Fruit fly (Drosophila melanogaster): Measurements from ENCODE around the gene hth.
A peak's percentile ranks its signal among the peaks of the same experiment; 100 is the strongest.

hth gene

dm6 chr3R:10680825-10681681 is 41.7 kb upstream of the hth start, which contains the start of gene Phyhd1 (continued):
- TF ChIP-seq ems (GFP tag; optimal IDR thresholded peaks at IDR 0.05) (peak; percentile 95), CG12744 (GFP tag; optimal IDR thresholded peaks at IDR 0.05) (peak; percentile 93), HLH3B (GFP tag; IDR thresholded peaks at IDR 0.05) (peak; percentile 97), unpg (GFP tag; optimal IDR thresholded peaks at IDR 0.05) (peak; percentile 98), lola (GFP tag; optimal IDR thresholded peaks at IDR 0.05) (peak in 1 of 3 experiments; percentile 91), CG34376 (GFP tag; optimal IDR thresholded peaks at IDR 0.05) (peak; percentile 87), CG15269 (tag; optimal IDR thresholded peaks at IDR 0.05) (peak; percentile 94), CG2678 (tag; optimal IDR thresholded peaks at IDR 0.05) (peak; percentile 95), Nf-YB (GFP tag; optimal IDR thresholded peaks at IDR 0.05) (peak; percentile 80), abd-A (tag; optimal IDR thresholded peaks at IDR 0.05) (peak; percentile 45), sug (tag; optimal IDR thresholded peaks at IDR 0.05) (peak; percentile 81), CG18764 (GFP tag; optimal IDR thresholded peaks at IDR 0.05) (peak; percentile 90), Chrac-16 (GFP tag; optimal IDR thresholded peaks at IDR 0.05) (peak; percentile 96), ash1 (GFP tag; optimal IDR thresholded peaks at IDR 0.05) (peak; percentile 8), CG9727 (GFP tag; optimal IDR thresholded peaks at IDR 0.05) (peak; percentile 94), CG13894 (tag; optimal IDR thresholded peaks at IDR 0.05) (peak; percentile 89), sisA (GFP tag; IDR thresholded peaks at IDR 0.05) (peak; percentile 93), CG7928 (GFP tag; optimal IDR thresholded peaks at IDR 0.05) (peak; percentile 79), lab (GFP tag; optimal IDR thresholded peaks at IDR 0.05) (peak; percentile 96), croc (GFP tag; conservative IDR thresholded peaks at IDR 0.05) (peak; percentile 84), nmo (GFP tag; optimal IDR thresholded peaks at IDR 0.05) (peak; percentile 96), CG18476 (GFP tag; optimal IDR thresholded peaks at IDR 0.05) (peak; percentile 95), Rfx (GFP tag; IDR thresholded peaks at IDR 0.05) (peak; percentile 96), so (GFP tag; IDR thresholded peaks at IDR 0.05) (peak; percentile 96), CG8924 (tag; optimal IDR thresholded peaks at IDR 0.05) (peak; percentile 97), gfzf (GFP tag; optimal IDR thresholded peaks at IDR 0.05) (peak; percentile 10), prd (optimal IDR thresholded peaks at IDR 0.05) (no peak), prd (GFP tag; IDR thresholded peaks at IDR 0.05) (peak; percentile 96), corto (GFP tag; optimal IDR thresholded peaks at IDR 0.05) (peak; percentile 82), Lpt (GFP tag; optimal IDR thresholded peaks at IDR 0.05) (no peak), CG15073 (GFP tag; optimal IDR thresholded peaks at IDR 0.05) (peak; percentile 75), ap (GFP tag; IDR thresholded peaks at IDR 0.05) (peak; percentile 89), scrt (GFP tag; optimal IDR thresholded peaks at IDR 0.05) (peak; percentile 91), slp2 (GFP tag; optimal IDR thresholded peaks at IDR 0.05) (peak; percentile 93), CG15479 (GFP tag; optimal IDR thresholded peaks at IDR 0.05) (no peak), Opbp (GFP tag; IDR thresholded peaks at IDR 0.05; ENCODE audit: partially characterized antibody) (no peak), br (optimal IDR thresholded peaks at IDR 0.05) (no peak), Hmx (GFP tag; optimal IDR thresholded peaks at IDR 0.05) (peak; percentile 80), CG2875 (GFP tag; optimal IDR thresholded peaks at IDR 0.05) (peak; percentile 94), Ets97D (GFP tag; optimal IDR thresholded peaks at IDR 0.05) (peak; percentile 82), CG7271 (tag; optimal IDR thresholded peaks at IDR 0.05) (peak; percentile 65), CG11247 (GFP tag; IDR thresholded peaks at IDR 0.05) (peak; percentile 90), CG8290 (GFP tag; optimal IDR thresholded peaks at IDR 0.05) (peak; percentile 69), CG8290 (tag; optimal IDR thresholded peaks at IDR 0.05) (peak; percentile 56 to 95), CG33557 (GFP tag; optimal IDR thresholded peaks at IDR 0.05) (peak; percentile 59), Dip3 (GFP tag; optimal IDR thresholded peaks at IDR 0.05) (peak; percentile 95), Mrtf (GFP tag; IDR thresholded peaks at IDR 0.05) (peak; percentile 91), tna (GFP tag; IDR thresholded peaks at IDR 0.05; ENCODE audit: partially characterized antibody) (no peak; the same call in 1 of the 2 replicates), ham (GFP tag; IDR thresholded peaks at IDR 0.05) (peak; percentile 55; the same call in 1 of the 2 replicates)

All from whole organism, embryonic.